Fruit fly (Drosophila melanogaster): ENCODE measurements around the gene Sf3b5.
A peak's percentile ranks its signal among the peaks of the same experiment; 100 is the strongest.

DNA sequence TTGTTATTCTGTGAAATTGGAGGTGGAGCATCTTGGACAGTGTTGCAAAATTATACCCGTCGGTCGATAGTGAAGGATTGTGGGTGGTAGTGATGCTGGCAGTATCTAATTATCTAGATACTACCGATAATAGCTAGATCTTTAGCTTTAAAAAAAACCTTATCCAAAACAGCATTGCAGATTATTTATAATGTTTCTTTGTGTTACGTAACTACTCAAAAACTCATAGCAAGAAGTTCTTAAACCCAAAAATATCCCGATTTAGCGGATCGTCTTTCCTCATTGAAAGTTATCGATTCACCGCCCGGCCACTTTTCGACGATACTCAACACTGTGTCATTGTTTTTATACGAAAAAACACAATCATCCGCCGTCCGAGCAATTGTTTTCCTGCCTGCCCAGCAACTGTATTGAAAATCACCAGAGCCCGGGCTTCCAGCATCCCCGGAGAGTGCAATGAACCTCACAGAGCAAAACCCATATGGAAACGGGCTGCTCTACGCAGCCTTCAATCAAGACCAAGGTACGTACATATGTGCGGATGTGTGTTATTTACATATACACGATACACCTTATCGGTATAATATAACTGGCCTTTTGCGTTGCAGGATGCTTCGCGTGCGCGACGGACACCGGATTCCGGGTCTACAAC is 22.1 kb downstream of the Sf3b5 start, which contains the start of gene CG11975:
- TF ChIP-seq spab (GFP tag; optimal IDR thresholded peaks at IDR 0.05) (no peak), CG6163 (GFP tag; IDR thresholded peaks at IDR 0.05) (peak; percentile 46; the same call in 2 of the 3 replicates), fkh (GFP tag; optimal IDR thresholded peaks at IDR 0.05) (no peak), Hr38 (GFP tag; optimal IDR thresholded peaks at IDR 0.05) (no peak), CG31627 (GFP tag; optimal IDR thresholded peaks at IDR 0.05) (peak; percentile 73), CG4318 (GFP tag; optimal IDR thresholded peaks at IDR 0.05) (no peak)
